Worm (Caenorhabditis elegans): ENCODE data around the gene pqn-87.

Gene pqn-87

DNA sequence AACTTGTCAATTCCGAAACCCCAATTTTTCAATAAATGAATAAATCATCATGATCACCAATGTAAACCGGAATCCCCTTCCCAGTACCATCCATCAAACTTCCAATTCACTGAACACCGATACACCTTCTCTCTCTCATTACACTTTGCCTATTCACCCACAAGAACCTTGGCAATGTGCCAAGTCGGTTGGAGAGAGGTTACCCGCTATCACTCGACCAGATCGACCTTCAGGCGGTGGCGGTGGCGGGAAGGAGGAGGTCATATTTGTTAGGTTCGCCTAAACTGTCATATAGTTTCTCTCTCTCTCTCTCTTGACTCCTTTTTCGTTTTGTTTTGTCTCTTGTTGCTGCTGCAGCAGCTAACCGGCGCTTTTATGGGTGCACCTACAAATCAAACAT, 37.7 kb upstream of the pqn-87 start:
- TF ChIP-seq lsy-2 (tag; optimal IDR thresholded peaks at IDR 0.05) (peak in 1 of 2 experiments; percentile 7), dmd-9 (GFP tag; IDR thresholded peaks at IDR 0.05) (no peak), ctbp-1 (GFP tag; IDR thresholded peaks at IDR 0.05) (no peak), hmg-1.1 (GFP tag; IDR thresholded peaks at IDR 0.05) (peak; percentile 31; the same call in 1 of the 2 replicates), fos-1 (tag; optimal IDR thresholded peaks at IDR 0.05) (no peak), nhr-77 (tag; optimal IDR thresholded peaks at IDR 0.05) (no peak), mxl-3 (GFP tag; optimal IDR thresholded peaks at IDR 0.05) (no peak), set-16 (GFP tag; IDR thresholded peaks at IDR 0.05) (0 out of 2 replicates have a peak, but pooled peaks have one; percentile 11), Y48G9A.11 (GFP tag; IDR thresholded peaks at IDR 0.05) (no peak), nhr-25 (tag; optimal IDR thresholded peaks at IDR 0.05; ENCODE audit: borderline replicate concordance, insufficient read depth) (peak; percentile 78), nhr-41 (GFP tag; IDR thresholded peaks at IDR 0.05) (no peak), daf-12 (tag; optimal IDR thresholded peaks at IDR 0.05) (no peak), mep-1 (tag; optimal IDR thresholded peaks at IDR 0.05) (peak; percentile 32), mxl-2 (GFP tag; conservative IDR thresholded peaks at IDR 0.05) (no peak), mdl-1 (tag; optimal IDR thresholded peaks at IDR 0.05) (no peak), unc-62 (GFP tag; optimal IDR thresholded peaks at IDR 0.05 in 1 of 2) (peak in 1 of 2 experiments; percentile 49), unc-62 (tag; optimal IDR thresholded peaks at IDR 0.05) (no peak), nhr-28 (tag; optimal IDR thresholded peaks at IDR 0.05) (peak; percentile 20), ceh-20 (GFP tag; IDR thresholded peaks at IDR 0.05) (no peak), dve-1 (tag; optimal IDR thresholded peaks at IDR 0.05; ENCODE audit: insufficient read depth) (peak; percentile 39), dpl-1 (GFP tag; optimal IDR thresholded peaks at IDR 0.05) (no peak), F26F4.8 (GFP tag; conservative IDR thresholded peaks at IDR 0.05) (no peak), Y105C5A.15 (GFP tag; IDR thresholded peaks at IDR 0.05) (no peak), aha-1 (tag) (peak; percentile 51)

DNA sequence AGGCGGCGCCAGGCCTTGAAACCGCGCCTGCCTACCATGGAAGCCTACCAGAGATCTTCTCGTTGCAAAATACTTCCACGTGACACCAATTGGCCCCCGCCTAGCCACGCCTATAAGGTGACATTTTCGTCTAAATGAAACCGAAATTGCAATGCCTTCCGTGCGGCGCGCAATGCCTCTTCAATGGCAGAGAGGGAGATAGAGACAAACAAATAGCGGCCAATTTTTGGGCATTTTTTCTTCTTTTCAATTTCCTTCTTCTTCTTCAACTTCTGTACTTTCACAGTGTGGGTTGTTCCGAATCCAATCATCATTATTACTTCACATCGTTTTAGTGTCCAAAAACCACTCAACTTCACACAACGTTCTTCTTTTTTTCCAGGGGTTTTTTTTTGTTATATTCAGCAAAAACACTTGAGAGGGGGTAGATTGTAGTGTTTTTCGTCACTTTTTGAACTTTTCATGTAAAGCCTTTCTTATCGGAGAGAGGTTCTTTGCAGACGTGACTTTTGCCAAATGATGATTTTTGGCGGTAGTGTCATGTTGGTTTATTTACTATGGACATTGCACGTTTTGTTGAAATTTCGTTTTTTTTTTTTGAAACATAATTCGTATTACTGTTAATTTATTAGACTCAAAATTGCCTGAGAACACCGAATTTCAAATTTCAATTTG, 36.4 kb upstream of the pqn-87 start:
- TF ChIP-seq hlh-11 (tag; optimal IDR thresholded peaks at IDR 0.05) (no peak), hlh-30 (tag; optimal IDR thresholded peaks at IDR 0.05; ENCODE audit: insufficient read depth) (peak; percentile 7), set-16 (GFP tag; IDR thresholded peaks at IDR 0.05) (0 out of 2 replicates have a peak, but pooled peaks have one; percentile 12), aha-1 (tag) (peak; percentile 91), php-3 (GFP tag; IDR thresholded peaks at IDR 0.05) (no peak), nhr-48 (tag; optimal IDR thresholded peaks at IDR 0.05) (no peak), mdl-1 (tag; optimal IDR thresholded peaks at IDR 0.05) (peak in 1 of 2 experiments; percentile 25), unc-62 (GFP tag; optimal IDR thresholded peaks at IDR 0.05 in 1 of 2) (no peak), unc-62 (tag; optimal IDR thresholded peaks at IDR 0.05) (no peak), hif-1 (tag; optimal IDR thresholded peaks at IDR 0.05) (peak; percentile 76 to 83), dmd-6 (GFP tag; IDR thresholded peaks at IDR 0.05) (peak; percentile 22; the same call in 1 of the 2 replicates), madf-9 (GFP tag; conservative IDR thresholded peaks at IDR 0.05) (no peak), nhr-25 (tag; optimal IDR thresholded peaks at IDR 0.05; ENCODE audit: borderline replicate concordance, insufficient read depth) (no peak), mep-1 (tag; optimal IDR thresholded peaks at IDR 0.05) (peak; percentile 26), dve-1 (tag; optimal IDR thresholded peaks at IDR 0.05; ENCODE audit: insufficient read depth) (peak; percentile 14), daf-16 (GFP tag; optimal IDR thresholded peaks at IDR 0.05) (no peak), daf-16 (tag; optimal IDR thresholded peaks at IDR 0.05) (peak; percentile 25)

- TF ChIP-seq unc-62 (GFP tag; optimal IDR thresholded peaks at IDR 0.05 in 1 of 2) (peak in 1 of 2 experiments; percentile 32), unc-62 (tag; optimal IDR thresholded peaks at IDR 0.05) (no peak), snpc-4 (tag; optimal IDR thresholded peaks at IDR 0.05) (no peak), ceh-20 (GFP tag; IDR thresholded peaks at IDR 0.05) (no peak)
Observed at ce11 chrII:12260538-12260937, 35.7 kb upstream of the pqn-87 start.

All from whole organism, L4 larva.